Fruit fly (Drosophila melanogaster) whole organism, embryonic: ENCODE data around the gene CG11975.

Source experiments
- CG11398 ChIP-seq: fragments of 200-800 bp; sonication (Bioruptor generic); optimal IDR thresholded peaks from 2 replicates; lab custom pipeline; 2016; ENCODE audit warnings: missing biosample characterization, missing genetic modification characterization
- CG17361 ChIP-seq: fragments of 200-800 bp; sonication (Bioruptor generic); IDR thresholded peaks from 3 replicates; pipeline ENCODE4 v1.3.6; 2022; ENCODE audit warnings: missing biosample characterization, missing genetic modification characterization
- CG6654 ChIP-seq: fragments of 200-800 bp; sonication (Bioruptor generic); optimal IDR thresholded peaks from 2 replicates; lab custom pipeline; 2017; ENCODE audit warnings: missing biosample characterization, mild to moderate bottlenecking, missing genetic modification characterization
- CG7745 ChIP-seq: fragments of 200-800 bp; sonication (Bioruptor generic); optimal IDR thresholded peaks from 2 replicates; lab custom pipeline; 2018; ENCODE audit warnings: missing biosample characterization, mild to moderate bottlenecking, missing genetic modification characterization, moderate library complexity
- CG7839 ChIP-seq: fragments of 200-800 bp; sonication (Bioruptor generic); optimal IDR thresholded peaks from 3 replicates; lab custom pipeline; 2018; ENCODE audit warnings: missing biosample characterization, mild to moderate bottlenecking, missing genetic modification characterization, moderate library complexity
- Camta ChIP-seq: fragments of 200-800 bp; sonication (Bioruptor generic); optimal IDR thresholded peaks from 2 replicates; lab custom pipeline; 2016; ENCODE audit warnings: missing biosample characterization, missing genetic modification characterization
- Dref ChIP-seq: fragments of 200-800 bp; sonication (Bioruptor generic); IDR thresholded peaks from 2 replicates; pipeline ENCODE4 v1.3.6; 2022; ENCODE audit warnings: missing biosample characterization, missing genetic modification characterization
- Gug ChIP-seq: fragments of 200-800 bp; sonication (Bioruptor generic); IDR thresholded peaks from 4 replicates; pipeline ENCODE4 v1.3.6; 2022; ENCODE audit warnings: missing biosample characterization, missing genetic modification characterization
- HLHmδ ChIP-seq: fragments of 200-800 bp; sonication (Bioruptor generic); optimal IDR thresholded peaks from 2 replicates; lab custom pipeline; 2018; ENCODE audit warnings: missing biosample characterization, mild to moderate bottlenecking, missing genetic modification characterization, moderate library complexity
- Hand ChIP-seq: fragments of 200-800 bp; sonication (Bioruptor generic); optimal IDR thresholded peaks from 2 replicates; lab custom pipeline; 2017; ENCODE audit warnings: mild to moderate bottlenecking, missing biosample characterization, missing genetic modification reagents, missing genetic modification characterization
- Oli ChIP-seq: fragments of 200-800 bp; sonication (Bioruptor generic); optimal IDR thresholded peaks from 2 replicates; lab custom pipeline; 2018; ENCODE audit warnings: missing biosample characterization, mild to moderate bottlenecking, missing genetic modification characterization, moderate library complexity
- fd64A ChIP-seq: fragments of 200-800 bp; sonication (Bioruptor generic); optimal IDR thresholded peaks from 3 replicates; lab custom pipeline; 2018; ENCODE audit warnings: missing biosample characterization, mild to moderate bottlenecking, missing genetic modification characterization
- sob ChIP-seq: fragments of 200-800 bp; sonication (Bioruptor generic); IDR thresholded peaks from 2 replicates; pipeline ENCODE4 v1.3.6; 2022; ENCODE audit warnings: missing biosample characterization, missing genetic modification characterization

dm6 chr3R:8957739-8958138 is 35.3 kb upstream of the CG11975 start:
- TF ChIP-seq CG6654 (no peak), Oli (no peak), fd64A (GFP tag; lab: Kevin White, UChicago) (no peak), Hand (no peak), sob (no peak), HLHmδ (GFP tag; lab: Kevin White, UChicago) (no peak), CG7745 (tag; lab: Kevin White, UChicago) (no peak), CG17361 (GFP tag; lab: Robert Waterston, UW) (no peak), CG11398 (GFP tag; lab: Kevin White, UChicago) (no peak), CG7839 (no peak), Dref (no peak), Camta (GFP tag; lab: Kevin White, UChicago) (no peak), Gug (GFP tag; lab: Robert Waterston, UW) (no peak)
